Worm (Caenorhabditis elegans) whole organism, L2 larva: ENCODE measurements around the gene gmap-2.

Experiments
- blmp-1 ChIP-seq: sonication (generic microtip); optimal IDR thresholded peaks from 2 replicates; lab custom pipeline; 2017; ENCODE audit warnings: missing genetic modification characterization, mild to moderate bottlenecking, missing compliant biosample characterization, antibody characterized with exemption, moderate library complexity; ENCODE audit not compliant: insufficient read depth
- ceh-82 ChIP-seq: fragments of 150-350 bp; optimal IDR thresholded peaks from 2 replicates; lab custom pipeline; 2014; ENCODE audit warnings: missing biosample characterization, missing genetic modification characterization
- elt-3 ChIP-seq: sonication (generic microtip); optimal IDR thresholded peaks from 2 replicates; lab custom pipeline; 2017; ENCODE audit warnings: missing biosample characterization, missing genetic modification characterization
- nhr-12 ChIP-seq: fragments of 150-350 bp; optimal IDR thresholded peaks from 2 replicates; lab custom pipeline; 2014; ENCODE audit warnings: missing biosample characterization, missing genetic modification characterization
- sma-3 ChIP-seq: sonication (generic microtip); optimal IDR thresholded peaks from 2 replicates; lab custom pipeline; 2016; ENCODE audit warnings: missing genetic modification reagents, missing genetic modification characterization, missing compliant biosample characterization
- snpc-4 ChIP-seq: fragments of 150-350 bp; optimal IDR thresholded peaks from 2 replicates; lab custom pipeline; 2014; ENCODE audit warnings: missing biosample characterization, missing genetic modification characterization

DNA sequence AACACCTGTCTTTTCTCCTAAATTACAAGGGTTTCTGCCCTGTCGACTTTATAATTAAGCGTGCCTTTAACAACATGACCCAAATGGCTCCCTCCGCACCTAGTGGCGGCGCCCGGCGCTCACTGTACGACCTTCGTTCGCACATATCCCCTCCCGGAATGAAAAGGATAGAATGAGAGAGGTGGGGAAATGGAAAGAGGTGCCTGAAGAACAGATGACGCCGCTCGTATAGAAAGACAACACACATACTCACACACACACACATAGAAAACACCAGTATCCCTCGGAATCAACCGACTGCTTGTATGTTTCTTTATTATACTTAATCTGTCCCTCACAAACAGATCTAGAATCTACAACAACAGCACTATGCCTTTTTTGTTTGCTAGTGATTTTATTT is 33.2 kb downstream of the gmap-2 start:
- TF ChIP-seq sma-3 (GFP tag; lab: Kevin White, UChicago) (no peak), blmp-1 (no peak), nhr-12 (tag; lab: Kevin White, UChicago) (no peak), elt-3 (tag; lab: Kevin White, UChicago) (no peak), snpc-4 (no peak), ceh-82 (no peak)
